Worm (Caenorhabditis elegans): ENCODE measurements around the gene gtf-2A2.

gtf-2A2 gene

DNA sequence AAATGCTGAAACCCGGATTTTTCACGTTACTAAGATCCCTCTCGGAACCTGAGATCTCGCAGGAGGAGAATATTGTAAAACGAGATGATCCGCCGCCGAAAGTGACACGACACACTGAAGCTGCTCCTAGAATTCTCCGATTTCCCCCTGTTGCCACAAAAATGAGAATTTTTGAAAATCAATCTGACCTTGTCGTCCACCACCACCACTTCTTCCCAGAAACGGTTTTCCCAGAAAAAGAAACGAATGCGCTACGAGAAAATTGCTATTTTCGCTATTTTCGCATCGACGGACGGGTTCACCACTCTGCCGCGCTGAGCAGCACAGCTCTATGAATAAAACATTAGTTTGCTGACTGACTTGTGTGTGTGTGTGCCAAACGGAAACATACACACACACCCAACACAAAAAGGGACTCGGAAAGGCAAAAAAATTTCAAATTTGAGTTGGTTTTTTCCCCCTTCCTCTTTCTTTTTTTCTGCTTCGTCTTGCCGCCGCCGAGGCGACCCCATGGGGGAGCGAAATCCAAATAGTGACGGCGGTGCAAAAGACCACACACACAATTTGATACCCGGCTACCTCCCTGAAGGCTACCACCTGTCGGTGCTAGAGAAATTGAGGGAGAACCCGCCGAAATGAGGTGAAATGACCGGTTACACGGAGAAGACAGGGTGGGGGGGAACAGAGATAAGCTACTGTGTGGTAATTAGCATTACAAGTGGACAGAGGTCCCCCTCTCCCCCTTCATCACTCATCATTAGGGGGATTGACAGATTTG, 11.2 kb upstream of the gtf-2A2 start (continued):
- TF ChIP-seq ceh-90 (tag; optimal IDR thresholded peaks at IDR 0.05) (no peak), tlp-1 (tag; optimal IDR thresholded peaks at IDR 0.05) (no peak), vab-15 (tag; optimal IDR thresholded peaks at IDR 0.05) (no peak), lin-14 (GFP tag; optimal IDR thresholded peaks at IDR 0.05) (peak; percentile 76), aly-2 (tag; optimal IDR thresholded peaks at IDR 0.05) (no peak), Y116A8C.19 (tag; optimal IDR thresholded peaks at IDR 0.05; ENCODE audit: borderline replicate concordance) (no peak), nhr-28 (tag; optimal IDR thresholded peaks at IDR 0.05) (no peak), pax-3 (tag; optimal IDR thresholded peaks at IDR 0.05) (no peak), unc-62 (GFP tag; optimal IDR thresholded peaks at IDR 0.05) (no peak), mep-1 (tag; optimal IDR thresholded peaks at IDR 0.05) (no peak), hlh-17 (GFP tag; optimal IDR thresholded peaks at IDR 0.05; ENCODE audit: borderline replicate concordance) (no peak), zip-4 (GFP tag; optimal IDR thresholded peaks at IDR 0.05) (no peak), lin-39 (tag; optimal IDR thresholded peaks at IDR 0.05) (no peak), hlh-4 (tag; optimal IDR thresholded peaks at IDR 0.05) (no peak), ets-5 (GFP tag; IDR thresholded peaks at IDR 0.05) (no peak), dpl-1 (GFP tag; optimal IDR thresholded peaks at IDR 0.05) (no peak), dsc-1 (tag; optimal IDR thresholded peaks at IDR 0.05) (no peak), nhr-12 (tag; optimal IDR thresholded peaks at IDR 0.05) (no peak), nhr-90 (tag; optimal IDR thresholded peaks at IDR 0.05; ENCODE audit: poor library complexity) (peak; percentile 4), nhr-11 (tag; optimal IDR thresholded peaks at IDR 0.05) (no peak), F16B12.6 (tag; optimal IDR thresholded peaks at IDR 0.05) (no peak), blmp-1 (tag; optimal IDR thresholded peaks at IDR 0.05) (no peak), fos-1 (tag; optimal IDR thresholded peaks at IDR 0.05) (no peak), lir-3 (tag; optimal IDR thresholded peaks at IDR 0.05; ENCODE audit: poor library complexity) (no peak), ztf-11 (tag; optimal IDR thresholded peaks at IDR 0.05) (peak in 1 of 2 experiments; percentile 40), nhr-237 (tag; optimal IDR thresholded peaks at IDR 0.05) (no peak), irx-1 (tag; optimal IDR thresholded peaks at IDR 0.05) (no peak), efl-1 (optimal IDR thresholded peaks at IDR 0.05) (peak in 1 of 2 experiments; percentile 13), efl-1 (GFP tag; optimal IDR thresholded peaks at IDR 0.05 in 1 of 2) (peak in 1 of 2 experiments; percentile 91), nhr-20 (tag; optimal IDR thresholded peaks at IDR 0.05) (no peak), pqm-1 (tag; optimal IDR thresholded peaks at IDR 0.05) (no peak), mab-9 (GFP tag; IDR thresholded peaks at IDR 0.05) (no peak), sox-4 (tag; optimal IDR thresholded peaks at IDR 0.05) (no peak), ztf-4 (tag; optimal IDR thresholded peaks at IDR 0.05) (no peak), ama-1 (optimal IDR thresholded peaks at IDR 0.05) (peak; percentile 16), pag-3 (tag; optimal IDR thresholded peaks at IDR 0.05; ENCODE audit: borderline replicate concordance, insufficient read depth) (no peak), lin-13 (GFP tag; optimal IDR thresholded peaks at IDR 0.05) (no peak), nhr-77 (tag; optimal IDR thresholded peaks at IDR 0.05) (peak; percentile 27), C04F5.9 (tag; optimal IDR thresholded peaks at IDR 0.05) (no peak), lin-35 (GFP tag; optimal IDR thresholded peaks at IDR 0.05) (no peak), fkh-10 (GFP tag; optimal IDR thresholded peaks at IDR 0.05) (no peak), snpc-4 (tag; optimal IDR thresholded peaks at IDR 0.05) (no peak), elt-3 (tag; optimal IDR thresholded peaks at IDR 0.05) (no peak), snu-23 (GFP tag; optimal IDR thresholded peaks at IDR 0.05) (no peak), elt-2 (tag; optimal IDR thresholded peaks at IDR 0.05) (no peak), alr-1 (tag; optimal IDR thresholded peaks at IDR 0.05; ENCODE audit: borderline replicate concordance) (no peak), skn-1 (tag; optimal IDR thresholded peaks at IDR 0.05) (no peak), sptf-1 (tag; optimal IDR thresholded peaks at IDR 0.05) (no peak), fkh-4 (tag; optimal IDR thresholded peaks at IDR 0.05; ENCODE audit: borderline replicate concordance) (no peak), xbp-1 (tag; optimal IDR thresholded peaks at IDR 0.05) (no peak), grh-1 (GFP tag; IDR thresholded peaks at IDR 0.05) (no peak), fkh-8 (tag; optimal IDR thresholded peaks at IDR 0.05) (no peak)

Measured in whole organism, L1 larva.